Fruit fly (Drosophila melanogaster) whole organism, embryonic: ENCODE measurements around the gene CG1103.

Experiments
- BEAF-32 ChIP-seq: fragments of 200-800 bp; sonication (Bioruptor generic); optimal IDR thresholded peaks from 3 replicates; lab custom pipeline; 2017; ENCODE audit warnings: missing biosample characterization, missing genetic modification characterization, mild to moderate bottlenecking, moderate library complexity, missing genetic modification reagents
- Bgb ChIP-seq: fragments of 200-800 bp; sonication (Bioruptor generic); IDR thresholded peaks from 2 replicates; pipeline ENCODE4 v1.3.6; 2022; ENCODE audit warnings: missing biosample characterization, missing genetic modification characterization; ENCODE audit not compliant: partially characterized antibody
- BtbVII ChIP-seq: fragments of 200-800 bp; sonication (Bioruptor generic); optimal IDR thresholded peaks from 3 replicates; lab custom pipeline; 2017; ENCODE audit warnings: missing biosample characterization, mild to moderate bottlenecking, missing genetic modification characterization
- CG10543 ChIP-seq: fragments of 200-800 bp; sonication (Bioruptor generic); optimal IDR thresholded peaks from 3 replicates; lab custom pipeline; 2017; ENCODE audit warnings: missing biosample characterization, mild to moderate bottlenecking, missing genetic modification characterization, moderate library complexity
- CG12071 ChIP-seq: fragments of 200-800 bp; sonication (Bioruptor generic); optimal IDR thresholded peaks from 3 replicates; lab custom pipeline; 2018; ENCODE audit warnings: missing biosample characterization, mild to moderate bottlenecking, missing genetic modification characterization
- CG12236 ChIP-seq: fragments of 200-800 bp; sonication (Bioruptor generic); optimal IDR thresholded peaks from 2 replicates; lab custom pipeline; 2016; ENCODE audit warnings: missing biosample characterization, missing genetic modification characterization
- CG13894 ChIP-seq: fragments of 200-800 bp; sonication (Bioruptor generic); optimal IDR thresholded peaks from 3 replicates; lab custom pipeline; 2018; ENCODE audit warnings: missing biosample characterization, mild to moderate bottlenecking, missing genetic modification characterization, moderate library complexity
- CG15696 ChIP-seq: fragments of 200-800 bp; sonication (Bioruptor generic); optimal IDR thresholded peaks from 2 replicates; lab custom pipeline; 2019; ENCODE audit warnings: missing biosample characterization, mild to moderate bottlenecking, missing genetic modification characterization, moderate library complexity
- CG16779 ChIP-seq: fragments of 200-800 bp; sonication (Bioruptor generic); IDR thresholded peaks from 2 replicates; pipeline ENCODE4 v1.3.6; 2022; ENCODE audit warnings: missing biosample characterization, missing genetic modification characterization
- CG18262 ChIP-seq: fragments of 200-800 bp; optimal IDR thresholded peaks from 3 replicates; lab custom pipeline; 2019; ENCODE audit warnings: missing biosample characterization, mild to moderate bottlenecking, missing genetic modification characterization, moderate library complexity
- CG18599 ChIP-seq: fragments of 200-800 bp; sonication (Bioruptor generic); optimal IDR thresholded peaks from 3 replicates; lab custom pipeline; 2017; ENCODE audit warnings: missing biosample characterization, missing genetic modification characterization, mild to moderate bottlenecking, moderate library complexity, missing genetic modification reagents
- CG2120 ChIP-seq: fragments of 200-800 bp; sonication (Bioruptor generic); optimal IDR thresholded peaks from 3 replicates; lab custom pipeline; 2016; ENCODE audit warnings: missing biosample characterization, missing genetic modification characterization
- CG3163 ChIP-seq: fragments of 200-800 bp; sonication (Bioruptor generic); optimal IDR thresholded peaks from 3 replicates; lab custom pipeline; 2016; ENCODE audit warnings: missing biosample characterization, missing genetic modification characterization
- CG33557 ChIP-seq: fragments of 200-800 bp; sonication (Bioruptor generic); optimal IDR thresholded peaks from 2 replicates; lab custom pipeline; 2019; ENCODE audit warnings: missing biosample characterization, mild to moderate bottlenecking, missing genetic modification characterization, moderate library complexity
- CG34376 ChIP-seq: fragments of 200-800 bp; sonication (Bioruptor generic); optimal IDR thresholded peaks from 2 replicates; lab custom pipeline; 2018; ENCODE audit warnings: missing biosample characterization, mild to moderate bottlenecking, missing genetic modification characterization
- CG4707 ChIP-seq: fragments of 200-800 bp; sonication (Bioruptor generic); optimal IDR thresholded peaks from 2 replicates; lab custom pipeline; 2018; ENCODE audit warnings: missing biosample characterization, mild to moderate bottlenecking, missing genetic modification characterization, moderate library complexity
- CG8290 ChIP-seq, 3 experiments: fragments of 200-800 bp; sonication (Bioruptor generic); optimal IDR thresholded peaks; 2 replicates each; lab custom pipeline; 2016 to 2019; ENCODE audit warnings: missing biosample characterization in 3 of 3, missing genetic modification characterization in 3 of 3, mild to moderate bottlenecking in 2 of 3, moderate library complexity in 1 of 3
- CG8478 ChIP-seq: fragments of >200 bp; optimal IDR thresholded peaks from 2 replicates; lab custom pipeline; 2018
- CTCF ChIP-seq: fragments of 200-800 bp; sonication (Bioruptor generic); optimal IDR thresholded peaks from 2 replicates; lab custom pipeline; 2017; ENCODE audit warnings: missing biosample characterization, mild to moderate bottlenecking, missing genetic modification characterization, moderate library complexity
- Dbx ChIP-seq: fragments of 200-800 bp; sonication (Bioruptor generic); IDR thresholded peaks from 3 replicates; pipeline ENCODE4 v1.3.6; 2022; ENCODE audit warnings: missing biosample characterization, missing genetic modification characterization
- Deaf1 ChIP-seq: fragments of 200-800 bp; optimal IDR thresholded peaks from 3 replicates; lab custom pipeline; 2019; ENCODE audit warnings: missing biosample characterization, mild to moderate bottlenecking, missing genetic modification characterization, moderate library complexity
- Dll ChIP-seq: fragments of 200-800 bp; sonication (Bioruptor generic); IDR thresholded peaks from 4 replicates; pipeline ENCODE4 v1.3.6; 2022; ENCODE audit warnings: missing biosample characterization, missing genetic modification characterization; ENCODE audit not compliant: partially characterized antibody
- Drgx ChIP-seq: fragments of 200-800 bp; sonication (Bioruptor generic); IDR thresholded peaks from 2 replicates; pipeline ENCODE4 v1.3.6; 2022; ENCODE audit warnings: missing biosample characterization, missing genetic modification characterization
- Ets97D ChIP-seq: fragments of 200-800 bp; sonication (Bioruptor generic); optimal IDR thresholded peaks from 3 replicates; lab custom pipeline; 2016; ENCODE audit warnings: missing biosample characterization, missing genetic modification characterization
- Fer1 ChIP-seq: fragments of 200-800 bp; sonication (Bioruptor generic); optimal IDR thresholded peaks from 2 replicates; lab custom pipeline; 2017; ENCODE audit warnings: missing biosample characterization, mild to moderate bottlenecking, missing genetic modification characterization
- Hsf ChIP-seq: fragments of 200-800 bp; sonication (Bioruptor generic); optimal IDR thresholded peaks from 3 replicates; lab custom pipeline; 2016; ENCODE audit warnings: missing biosample characterization, missing genetic modification characterization
- Med ChIP-seq: fragments of 200-800 bp; sonication (Bioruptor generic); peaks from one replicate; lab custom pipeline; 2016; ENCODE audit warnings: missing biosample characterization, missing genetic modification characterization, mild to moderate bottlenecking, inconsistent platforms, moderate library complexity
- NFAT ChIP-seq: fragments of 200-800 bp; sonication (Bioruptor generic); IDR thresholded peaks from 2 replicates; pipeline ENCODE4 v1.3.6; 2022; ENCODE audit warnings: missing biosample characterization, missing genetic modification characterization
- NfI ChIP-seq: fragments of 200-800 bp; sonication (Bioruptor generic); optimal IDR thresholded peaks from 3 replicates; lab custom pipeline; 2018; ENCODE audit warnings: missing biosample characterization, mild to moderate bottlenecking, missing genetic modification characterization, moderate library complexity
- Scr ChIP-seq: fragments of 200-800 bp; sonication (Bioruptor generic); IDR thresholded peaks from 2 replicates; pipeline ENCODE4 v1.3.6; 2022; ENCODE audit warnings: missing biosample characterization, missing genetic modification characterization; ENCODE audit not compliant: partially characterized antibody
- Six4 ChIP-seq: fragments of 200-800 bp; sonication (Bioruptor generic); optimal IDR thresholded peaks from 2 replicates; lab custom pipeline; 2016; ENCODE audit warnings: missing biosample characterization, missing genetic modification characterization
- amos ChIP-seq: fragments of 200-800 bp; sonication (Bioruptor generic); IDR thresholded peaks from 2 replicates; pipeline ENCODE4 v1.3.6; 2022; ENCODE audit warnings: missing biosample characterization, missing genetic modification characterization; ENCODE audit not compliant: partially characterized antibody
- br ChIP-seq: fragments of >200 bp; optimal IDR thresholded peaks from 2 replicates; lab custom pipeline; 2017
- cato ChIP-seq: fragments of 200-800 bp; sonication (Bioruptor generic); optimal IDR thresholded peaks from 2 replicates; lab custom pipeline; 2016; ENCODE audit warnings: missing biosample characterization, missing genetic modification characterization, borderline replicate concordance
- corto ChIP-seq: fragments of 200-800 bp; sonication (Bioruptor generic); optimal IDR thresholded peaks from 2 replicates; lab custom pipeline; 2016; ENCODE audit warnings: missing biosample characterization, mild to moderate bottlenecking, missing genetic modification characterization, moderate library complexity
- crol ChIP-seq: fragments of 200-800 bp; sonication (Bioruptor generic); IDR thresholded peaks from 2 replicates; pipeline ENCODE4 v1.3.6; 2022; ENCODE audit warnings: missing biosample characterization, missing genetic modification characterization
- fru ChIP-seq: fragments of >200 bp; optimal IDR thresholded peaks from 2 replicates; lab custom pipeline; 2017
- grn ChIP-seq: fragments of 200-800 bp; sonication (Bioruptor generic); optimal IDR thresholded peaks from 3 replicates; lab custom pipeline; 2017; ENCODE audit warnings: missing biosample characterization, missing genetic modification characterization
- knrl ChIP-seq: fragments of 200-800 bp; sonication (Bioruptor generic); IDR thresholded peaks from 3 replicates; pipeline ENCODE4 v1.3.6; 2022; ENCODE audit warnings: missing biosample characterization, missing genetic modification characterization; ENCODE audit not compliant: partially characterized antibody
- lbe ChIP-seq: fragments of 200-800 bp; sonication (Bioruptor generic); optimal IDR thresholded peaks from 2 replicates; lab custom pipeline; 2016; ENCODE audit warnings: missing biosample characterization, mild to moderate bottlenecking, missing genetic modification characterization
- nerfin-2 ChIP-seq: fragments of 200-800 bp; sonication (Bioruptor generic); IDR thresholded peaks from 2 replicates; pipeline ENCODE4 v1.3.6; 2022; ENCODE audit warnings: missing biosample characterization, missing genetic modification characterization; ENCODE audit not compliant: partially characterized antibody
- onecut ChIP-seq: fragments of 200-800 bp; sonication (Bioruptor generic); IDR thresholded peaks from 2 replicates; pipeline ENCODE4 v1.3.6; 2022; ENCODE audit warnings: missing biosample characterization, missing genetic modification characterization
- org-1 ChIP-seq: fragments of 200-800 bp; sonication (Bioruptor generic); optimal IDR thresholded peaks from 2 replicates; lab custom pipeline; 2017; ENCODE audit warnings: missing biosample characterization, missing genetic modification characterization
- rib ChIP-seq: fragments of 200-800 bp; sonication (Bioruptor generic); IDR thresholded peaks from 2 replicates; pipeline ENCODE4 v1.3.6; 2022; ENCODE audit warnings: missing biosample characterization, missing genetic modification characterization
- sd ChIP-seq: fragments of 200-800 bp; sonication (Bioruptor generic); optimal IDR thresholded peaks from 3 replicates; lab custom pipeline; 2018; ENCODE audit warnings: missing biosample characterization, mild to moderate bottlenecking, missing genetic modification characterization, moderate library complexity
- sens-2 ChIP-seq: fragments of 200-800 bp; sonication (Bioruptor generic); IDR thresholded peaks from 2 replicates; pipeline ENCODE4 v1.3.6; 2022; ENCODE audit warnings: missing biosample characterization, missing genetic modification characterization
- sima ChIP-seq: fragments of 200-800 bp; sonication (Bioruptor generic); optimal IDR thresholded peaks from 2 replicates; lab custom pipeline; 2016; ENCODE audit warnings: missing biosample characterization, missing genetic modification characterization
- so ChIP-seq: fragments of 200-800 bp; sonication (Bioruptor generic); IDR thresholded peaks from 3 replicates; pipeline ENCODE4 v1.3.6; 2022; ENCODE audit warnings: missing biosample characterization, missing genetic modification characterization
- wek ChIP-seq: fragments of 200-800 bp; sonication (Bioruptor generic); optimal IDR thresholded peaks from 3 replicates; lab custom pipeline; 2018; ENCODE audit warnings: missing biosample characterization, mild to moderate bottlenecking, missing genetic modification characterization, moderate library complexity
- zen2 ChIP-seq: fragments of 200-800 bp; sonication (Bioruptor generic); IDR thresholded peaks from 3 replicates; pipeline ENCODE4 v1.3.6; 2022; ENCODE audit warnings: missing biosample characterization, missing genetic modification characterization; ENCODE audit not compliant: partially characterized antibody

Gene CG1103

DNA sequence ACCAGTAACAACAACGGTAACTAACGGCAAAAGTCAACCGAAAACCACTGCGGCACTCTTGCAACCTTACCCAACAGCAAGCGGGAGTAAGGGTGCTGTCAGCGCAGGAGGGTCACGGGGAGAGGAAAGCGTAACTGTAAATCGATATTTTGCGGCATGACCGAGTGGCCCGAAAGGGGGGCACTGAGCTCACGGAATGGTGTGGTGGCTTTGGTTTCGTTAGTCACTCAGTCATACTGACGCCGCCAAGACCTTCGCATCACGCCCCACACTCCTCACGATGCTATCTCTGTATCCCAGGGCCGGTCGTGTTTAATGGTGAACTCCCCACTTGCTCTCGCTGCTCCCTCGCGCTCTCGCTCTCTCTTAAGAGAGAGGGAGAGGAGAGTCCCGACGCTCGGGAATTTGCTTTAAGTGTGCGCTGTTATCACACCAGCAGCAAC, 23.1 kb downstream of the CG1103 start (continued):
- peak; percentile 91 for TF ChIP-seq crol
- no peak for TF ChIP-seq org-1
- TF ChIP-seq Hsf (GFP tag; lab: Kevin White, UChicago): no peak
- TF ChIP-seq grn: peak; percentile 51
- no peak for TF ChIP-seq CG18262
- TF ChIP-seq wek (GFP tag; lab: Kevin White, UChicago): no peak
- TF ChIP-seq CG8478 (lab: Kevin White, UChicago): peak; percentile 29
- TF ChIP-seq CG18599 (GFP tag; lab: Kevin White, UChicago): peak; percentile 41
- TF ChIP-seq sd (tag; lab: Kevin White, UChicago): no peak
- 0 out of 2 replicates have a peak, but pooled peaks have one; percentile 11 for TF ChIP-seq CG16779
- no peak for TF ChIP-seq CG12236 (GFP tag; lab: Kevin White, UChicago)
- TF ChIP-seq Six4: no peak
- TF ChIP-seq lbe (GFP tag; lab: Kevin White, UChicago): no peak
- TF ChIP-seq nerfin-2 (GFP tag; lab: Robert Waterston, UW): no peak
- TF ChIP-seq CG12071 (GFP tag; lab: Kevin White, UChicago): peak; percentile 27
- peak; percentile 61 for TF ChIP-seq Fer1 (GFP tag; lab: Kevin White, UChicago)
- TF ChIP-seq cato (GFP tag; lab: Kevin White, UChicago): no peak
- no peak for TF ChIP-seq br (lab: Kevin White, UChicago)
- no peak for TF ChIP-seq CG15696 (tag; lab: Kevin White, UChicago)
- no peak for TF ChIP-seq CG2120 (GFP tag; lab: Kevin White, UChicago)
- TF ChIP-seq onecut (GFP tag; lab: Robert Waterston, UW): peak; percentile 100
- peak; percentile 29; the same call in 1 of the 2 replicates for TF ChIP-seq Bgb (GFP tag; lab: Robert Waterston, UW)
- 0 out of 2 replicates have a peak, but pooled peaks have one; percentile 25 for TF ChIP-seq Scr (GFP tag; lab: Robert Waterston, UW)
- peak; percentile 87 for TF ChIP-seq Med (GFP tag; lab: Kevin White, UChicago)
- no peak for TF ChIP-seq corto
- no peak for TF ChIP-seq BtbVII (GFP tag; lab: Kevin White, UChicago)
- TF ChIP-seq NfI (GFP tag; lab: Kevin White, UChicago): peak; percentile 10
- no peak for TF ChIP-seq CTCF (GFP tag; lab: Kevin White, UChicago)
- TF ChIP-seq CG10543 (GFP tag; lab: Kevin White, UChicago): peak; percentile 72
- TF ChIP-seq CG13894 (tag; lab: Kevin White, UChicago): peak; percentile 33
- 0 out of 3 replicates have a peak, but pooled peaks have one; percentile 48 for TF ChIP-seq Dbx (GFP tag; lab: Robert Waterston, UW)
- 0 out of 3 replicates have a peak, but pooled peaks have one; percentile 26 for TF ChIP-seq knrl (GFP tag; lab: Robert Waterston, UW)
- TF ChIP-seq rib (GFP tag; lab: Robert Waterston, UW): peak; percentile 38; the same call in 1 of the 2 replicates
- TF ChIP-seq Deaf1 (tag; lab: Kevin White, UChicago): peak; percentile 88
- TF ChIP-seq CG33557 (GFP tag; lab: Kevin White, UChicago): no peak
- TF ChIP-seq CG3163 (GFP tag; lab: Kevin White, UChicago): no peak
- TF ChIP-seq BEAF-32 (GFP tag; lab: Kevin White, UChicago): peak; percentile 21
- TF ChIP-seq fru (lab: Kevin White, UChicago): no peak
- no peak for TF ChIP-seq CG4707 (GFP tag; lab: Kevin White, UChicago)
- 0 out of 3 replicates have a peak, but pooled peaks have one; percentile 31 for TF ChIP-seq so (GFP tag; lab: Robert Waterston, UW)
- TF ChIP-seq CG8290 (GFP tag; optimal IDR thresholded peaks at IDR 0.05; lab: Kevin White, UChicago): no peak
- TF ChIP-seq CG8290 (tag; optimal IDR thresholded peaks at IDR 0.05; lab: Kevin White, UChicago): peak in 1 of 2 experiments; percentile 40
- peak; percentile 6 for TF ChIP-seq CG34376 (GFP tag; lab: Kevin White, UChicago)
- no peak for TF ChIP-seq NFAT (GFP tag; lab: Robert Waterston, UW)
- TF ChIP-seq Ets97D (GFP tag; lab: Kevin White, UChicago): no peak
- TF ChIP-seq zen2: 0 out of 3 replicates have a peak, but pooled peaks have one; percentile 21
- TF ChIP-seq sima: no peak
- no peak for TF ChIP-seq sens-2
- TF ChIP-seq amos (GFP tag; lab: Robert Waterston, UW): 0 out of 2 replicates have a peak, but pooled peaks have one; percentile 19
- TF ChIP-seq Dll (GFP tag; lab: Robert Waterston, UW): 0 out of 4 replicates have a peak, but pooled peaks have one; percentile 44
- TF ChIP-seq Drgx: peak; percentile 28; the same call in 1 of the 2 replicates
